Worm (Caenorhabditis elegans): ENCODE results near the gene F58G6.3.
A peak's percentile ranks its signal among the peaks of the same experiment; 100 is the strongest.

F58G6.3 gene

DNA sequence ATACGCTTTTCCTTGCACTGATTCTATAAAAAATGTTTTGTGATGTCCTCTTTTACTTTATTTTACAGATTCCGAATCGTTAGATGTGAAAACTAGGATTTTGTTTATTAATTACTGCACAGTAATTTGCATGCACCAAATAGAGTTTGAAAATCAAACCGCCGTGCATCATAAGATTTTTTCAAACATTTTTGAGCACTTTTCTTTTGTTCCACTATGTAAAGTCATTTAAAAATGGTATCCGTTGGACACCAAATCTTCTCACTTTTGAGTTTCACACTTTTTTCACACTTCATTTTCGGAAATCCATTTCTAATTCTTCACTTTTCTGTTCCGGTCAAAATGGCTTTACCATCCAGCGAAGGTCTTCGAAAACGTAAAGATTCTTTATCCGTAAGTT lies 10.1 kb upstream of the F58G6.3 start, which contains the start of gene degl-2:
TSS of gene degl-2 (plus strand) at position 301 of the 400 bp plus-strand sequence.
- TF ChIP-seq php-3 (GFP tag; IDR thresholded peaks at IDR 0.05) = no peak
- TF ChIP-seq mep-1 (tag; optimal IDR thresholded peaks at IDR 0.05) = no peak
- TF ChIP-seq cey-2 (tag; optimal IDR thresholded peaks at IDR 0.05; ENCODE audit: borderline replicate concordance, insufficient read depth) = no peak

DNA sequence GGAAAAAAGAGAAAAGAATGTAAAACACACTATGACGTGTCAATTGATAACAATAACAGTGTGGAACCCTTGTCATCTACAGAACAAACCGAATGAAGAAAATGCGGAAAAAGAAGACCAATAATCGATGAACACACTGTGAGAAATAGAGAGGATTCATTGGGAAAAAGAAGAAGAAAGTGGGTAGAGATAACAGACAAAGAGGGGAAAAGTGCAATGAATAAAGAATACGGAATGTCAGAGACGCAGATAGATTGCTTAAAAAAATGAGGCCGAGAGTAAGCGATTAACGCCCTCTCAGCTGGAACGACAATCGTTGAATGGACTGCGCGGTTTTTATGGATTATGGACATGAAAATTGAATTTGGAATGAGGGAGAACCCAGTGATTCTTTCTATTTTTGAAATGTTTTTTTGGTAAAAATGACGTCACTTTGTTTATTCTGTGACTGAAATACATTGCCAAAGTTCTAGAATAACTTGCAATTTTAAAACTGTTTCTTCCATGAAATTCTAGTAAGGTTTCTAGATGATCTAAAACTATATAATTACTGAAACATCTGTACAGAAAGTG lies 5.5 kb upstream of the F58G6.3 start, which contains the start of gene amph-1:
TSS of gene amph-1 (minus strand) at position 85 of the 573 bp plus-strand sequence.
- TF ChIP-seq mep-1 (tag; optimal IDR thresholded peaks at IDR 0.05) (peak; percentile 35), mxl-3 (GFP tag; optimal IDR thresholded peaks at IDR 0.05) (peak; percentile 12), ctbp-1 (GFP tag; IDR thresholded peaks at IDR 0.05) (no peak), T26A8.4 (GFP tag; IDR thresholded peaks at IDR 0.05) (no peak), dve-1 (tag; optimal IDR thresholded peaks at IDR 0.05; ENCODE audit: insufficient read depth) (peak; percentile 66), daf-16 (GFP tag; optimal IDR thresholded peaks at IDR 0.05) (no peak), daf-16 (tag; optimal IDR thresholded peaks at IDR 0.05) (peak; percentile 19), cey-2 (tag; optimal IDR thresholded peaks at IDR 0.05; ENCODE audit: borderline replicate concordance, insufficient read depth) (peak; percentile 41), lin-38 (GFP tag; IDR thresholded peaks at IDR 0.05) (no peak), hlh-11 (tag; optimal IDR thresholded peaks at IDR 0.05) (peak; percentile 73), unc-62 (GFP tag; optimal IDR thresholded peaks at IDR 0.05 in 1 of 2) (peak in 1 of 2 experiments; percentile 76), unc-62 (tag; optimal IDR thresholded peaks at IDR 0.05) (no peak), hmg-1.1 (GFP tag; IDR thresholded peaks at IDR 0.05) (peak; percentile 44; the same call in 1 of the 2 replicates), nhr-28 (tag; optimal IDR thresholded peaks at IDR 0.05) (peak; percentile 56), hlh-30 (tag; optimal IDR thresholded peaks at IDR 0.05; ENCODE audit: insufficient read depth) (peak; percentile 28), F49E8.2 (tag; optimal IDR thresholded peaks at IDR 0.05; ENCODE audit: borderline replicate concordance) (no peak), ces-1 (GFP tag; optimal IDR thresholded peaks at IDR 0.05) (no peak), madf-9 (GFP tag; conservative IDR thresholded peaks at IDR 0.05) (0 out of 2 replicates have a peak, but pooled peaks have one; percentile 6), lsy-2 (tag; optimal IDR thresholded peaks at IDR 0.05) (peak in 1 of 2 experiments; percentile 27), nhr-11 (tag; optimal IDR thresholded peaks at IDR 0.05) (peak; percentile 11)

DNA sequence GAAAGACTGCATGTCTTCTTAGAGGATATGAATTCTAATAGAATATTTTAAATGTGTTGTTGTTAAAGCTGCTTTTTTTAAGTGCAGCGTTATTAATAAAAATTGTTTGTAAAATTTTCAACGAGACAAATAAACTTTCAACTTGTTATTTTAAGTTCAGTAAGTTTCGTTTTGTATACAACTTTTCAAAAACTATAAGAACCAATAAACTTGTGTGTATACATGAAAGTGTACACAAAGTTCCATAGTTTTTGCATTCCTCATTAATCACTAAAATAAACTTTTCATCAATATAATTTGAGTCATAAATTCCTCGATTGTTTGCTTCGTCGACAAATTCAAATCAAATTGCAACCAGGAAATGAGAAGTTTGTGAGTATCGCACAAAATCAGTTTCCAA lies 4.7 kb upstream of the F58G6.3 start, which contains the start of gene srm-3:
TSS of gene srm-3 (plus strand) at position 301 of the 400 bp plus-strand sequence.
- TF ChIP-seq sdz-12 (GFP tag; optimal IDR thresholded peaks at IDR 0.05) (no peak), R02D3.7 (tag; optimal IDR thresholded peaks at IDR 0.05) (no peak), dmd-8 (GFP tag; IDR thresholded peaks at IDR 0.05) (no peak), mdt-29 (GFP tag; IDR thresholded peaks at IDR 0.05) (no peak), unc-39 (tag; optimal IDR thresholded peaks at IDR 0.05) (no peak)

DNA sequence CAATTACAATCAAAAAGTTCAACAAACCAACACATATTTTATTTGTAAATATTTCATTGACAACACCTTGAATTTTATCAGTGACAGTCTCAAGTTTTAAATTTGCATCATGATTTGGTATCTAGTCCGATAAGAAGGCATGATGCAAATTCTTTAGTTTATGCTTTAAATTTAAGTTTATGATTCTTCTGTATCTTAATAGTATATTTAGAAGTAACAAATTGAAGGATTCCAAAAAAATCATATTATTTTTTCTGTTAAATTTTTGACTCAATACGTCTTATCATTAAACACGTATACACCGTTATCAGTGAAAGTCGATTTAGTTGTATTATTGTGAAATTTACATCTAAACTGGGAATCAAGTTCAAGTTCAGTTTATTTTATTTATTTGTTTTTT lies 2.1 kb upstream of the F58G6.3 start, which contains the start of gene chca-1:
TSS of gene chca-1 (plus strand) at position 161 of the 400 bp plus-strand sequence.
- TF ChIP-seq lin-29 (GFP tag; IDR thresholded peaks at IDR 0.05) (no peak), nhr-10 (tag; optimal IDR thresholded peaks at IDR 0.05) (peak; percentile 22), lir-3 (tag; optimal IDR thresholded peaks at IDR 0.05) (no peak), gei-8 (GFP tag; optimal IDR thresholded peaks at IDR 0.05) (no peak), nhr-102 (tag; optimal IDR thresholded peaks at IDR 0.05) (peak; percentile 65), unc-130 (GFP tag; optimal IDR thresholded peaks at IDR 0.05) (no peak), T20F7.1 (GFP tag; optimal IDR thresholded peaks at IDR 0.05) (peak; percentile 14), lim-7 (GFP tag; IDR thresholded peaks at IDR 0.05) (no peak), ceh-32 (tag; optimal IDR thresholded peaks at IDR 0.05; ENCODE audit: poor library complexity) (no peak), zfp-3 (GFP tag; conservative IDR thresholded peaks at IDR 0.05) (no peak), ceh-44 (GFP tag; IDR thresholded peaks at IDR 0.05) (no peak), ztf-11 (tag; optimal IDR thresholded peaks at IDR 0.05) (no peak), saeg-2 (GFP tag; IDR thresholded peaks at IDR 0.05) (no peak), nhr-111 (GFP tag; optimal IDR thresholded peaks at IDR 0.05) (no peak), fkh-10 (GFP tag; optimal IDR thresholded peaks at IDR 0.05) (no peak), nhr-28 (tag; optimal IDR thresholded peaks at IDR 0.05) (peak; percentile 41), lsy-2 (tag; optimal IDR thresholded peaks at IDR 0.05) (peak in 1 of 2 experiments; percentile 72), arid-1 (GFP tag; conservative IDR thresholded peaks at IDR 0.05) (no peak), unc-39 (tag; optimal IDR thresholded peaks at IDR 0.05) (no peak), F44E2.7 (GFP tag; IDR thresholded peaks at IDR 0.05) (no peak), duxl-1 (tag; optimal IDR thresholded peaks at IDR 0.05; ENCODE audit: poor library complexity) (no peak), unc-62 (GFP tag; optimal IDR thresholded peaks at IDR 0.05 in 1 of 2) (peak in 1 of 2 experiments; percentile 44), unc-62 (tag; optimal IDR thresholded peaks at IDR 0.05) (no peak)
